Worm (Caenorhabditis elegans): ENCODE data around the gene skr-12.

- TF ChIP-seq nhr-11 (tag; optimal IDR thresholded peaks at IDR 0.05) = no peak
- TF ChIP-seq nhr-102 (tag; optimal IDR thresholded peaks at IDR 0.05) = no peak
- TF ChIP-seq ZK546.5 (tag; optimal IDR thresholded peaks at IDR 0.05) = no peak
- no peak for TF ChIP-seq nhr-10 (tag; optimal IDR thresholded peaks at IDR 0.05)
- TF ChIP-seq dpl-1 (GFP tag; optimal IDR thresholded peaks at IDR 0.05) = no peak
- TF ChIP-seq pqm-1 (tag; optimal IDR thresholded peaks at IDR 0.05) = no peak
- no peak for TF ChIP-seq fkh-10 (GFP tag; optimal IDR thresholded peaks at IDR 0.05)
- TF ChIP-seq ama-1 (optimal IDR thresholded peaks at IDR 0.05) = no peak
- no peak for TF ChIP-seq dmd-9 (GFP tag; IDR thresholded peaks at IDR 0.05)
These were observed 14.1 kb upstream of the skr-12 start for ce11 chrIV:17153002-17153401.

All from whole organism, L4 larva.